Worm (Caenorhabditis elegans): ENCODE results near the gene F19B2.6.
A peak's percentile ranks its signal among the peaks of the same experiment; 100 is the strongest.

The F19B2.6 gene

ce11 chrV:20151855-20152254 is 6.5 kb upstream of the F19B2.6 start:
- TF ChIP-seq B0261.1 (tag; optimal IDR thresholded peaks at IDR 0.05) = peak; percentile 39
- TF ChIP-seq tbp1 (GFP tag; optimal IDR thresholded peaks at IDR 0.05) = peak; percentile 64
- TF ChIP-seq Y67H2A.10 (GFP tag; conservative IDR thresholded peaks at IDR 0.05) = no peak
- TF ChIP-seq lag-1 (GFP tag; IDR thresholded peaks at IDR 0.05) = no peak
- peak; percentile 39 for TF ChIP-seq rpc-1 (optimal IDR thresholded peaks at IDR 0.05)
- TF ChIP-seq rpc-1 (tag; optimal IDR thresholded peaks at IDR 0.05) = peak; percentile 71

- TF ChIP-seq dpff-1 (tag; optimal IDR thresholded peaks at IDR 0.05) (no peak), tlf-1 (GFP tag; optimal IDR thresholded peaks at IDR 0.05) (peak; percentile 37), gei-17 (GFP tag; optimal IDR thresholded peaks at IDR 0.05) (peak; percentile 10), ZK185.1 (tag; optimal IDR thresholded peaks at IDR 0.05; ENCODE audit: poor library complexity, severe bottlenecking) (no peak), C06A6.2 (GFP tag; conservative IDR thresholded peaks at IDR 0.05) (no peak), lin-35 (GFP tag; optimal IDR thresholded peaks at IDR 0.05) (no peak), Y53G8AR.9 (GFP tag; conservative IDR thresholded peaks at IDR 0.05) (0 out of 2 replicates have a peak, but pooled peaks have one; percentile 82), fkh-3 (tag; optimal IDR thresholded peaks at IDR 0.05) (peak; percentile 14), F52B5.7 (tag; optimal IDR thresholded peaks at IDR 0.05) (no peak), madf-6 (GFP tag; IDR thresholded peaks at IDR 0.05) (peak; percentile 4; the same call in 1 of the 2 replicates), nhr-27 (tag; optimal IDR thresholded peaks at IDR 0.05) (no peak), repo-1 (tag; optimal IDR thresholded peaks at IDR 0.05) (peak; percentile 64), B0336.3 (GFP tag; IDR thresholded peaks at IDR 0.05) (peak; percentile 74), nfyb-1 (GFP tag; IDR thresholded peaks at IDR 0.05) (0 out of 2 replicates have a peak, but pooled peaks have one; percentile 22), egl-18 (GFP tag; IDR thresholded peaks at IDR 0.05) (0 out of 2 replicates have a peak, but pooled peaks have one; percentile 61)
Observed at ce11 chrV:20161781-20162289, 3.5 kb downstream of the F19B2.6 start.

ce11 chrV:20162290-20163104 is 4.2 kb downstream of the F19B2.6 start:
- TF ChIP-seq hsf-1 (GFP tag; IDR thresholded peaks at IDR 0.05) (no peak), bed-1 (GFP tag; IDR thresholded peaks at IDR 0.05) (no peak), attf-5 (GFP tag; optimal IDR thresholded peaks at IDR 0.05) (peak; percentile 69), ccch-3 (GFP tag; optimal IDR thresholded peaks at IDR 0.05) (no peak), mcd-1 (GFP tag; IDR thresholded peaks at IDR 0.05) (no peak), efl-1 (GFP tag; optimal IDR thresholded peaks at IDR 0.05) (no peak), lin-54 (GFP tag; optimal IDR thresholded peaks at IDR 0.05) (peak; percentile 30), lsy-27 (tag; optimal IDR thresholded peaks at IDR 0.05; ENCODE audit: borderline replicate concordance, insufficient read depth) (no peak), tbx-9 (tag; optimal IDR thresholded peaks at IDR 0.05; ENCODE audit: borderline replicate concordance) (no peak), gei-17 (GFP tag; optimal IDR thresholded peaks at IDR 0.05) (no peak), tlf-1 (GFP tag; optimal IDR thresholded peaks at IDR 0.05) (peak; percentile 26), snpc-3.4 (tag; optimal IDR thresholded peaks at IDR 0.05) (peak; percentile 12), F10E7.11 (tag; optimal IDR thresholded peaks at IDR 0.05) (no peak), ama-1 (optimal IDR thresholded peaks at IDR 0.05) (peak; percentile 66), ama-1 (GFP tag; optimal IDR thresholded peaks at IDR 0.05) (no peak), Y79H2A.3 (GFP tag; conservative IDR thresholded peaks at IDR 0.05) (no peak), ets-4 (GFP tag; optimal IDR thresholded peaks at IDR 0.05) (peak; percentile 7), snpc-4 (GFP tag; optimal IDR thresholded peaks at IDR 0.05) (no peak), snpc-4 (tag; optimal IDR thresholded peaks at IDR 0.05) (peak in 1 of 4 experiments; percentile 34), pha-4 (tag; optimal IDR thresholded peaks at IDR 0.05) (peak; percentile 46), mes-4 (tag; optimal IDR thresholded peaks at IDR 0.05) (no peak), egrh-3 (GFP tag; IDR thresholded peaks at IDR 0.05) (no peak), lin-40 (tag; optimal IDR thresholded peaks at IDR 0.05) (no peak), tbp1 (GFP tag; optimal IDR thresholded peaks at IDR 0.05) (no peak), atf-7 (tag; optimal IDR thresholded peaks at IDR 0.05) (peak; percentile 32), ceh-40 (GFP tag; IDR thresholded peaks at IDR 0.05) (no peak), F57A8.1 (GFP tag; optimal IDR thresholded peaks at IDR 0.05) (no peak), B0261.1 (tag; optimal IDR thresholded peaks at IDR 0.05) (no peak)
